Worm (Caenorhabditis elegans) whole organism, L3 larva: ENCODE results near the gene T16H12.2.

Source experiments
- aly-2 ChIP-seq: fragments of 150-350 bp; optimal IDR thresholded peaks from 2 replicates; lab custom pipeline; 2014; ENCODE audit warnings: missing biosample characterization, missing genetic modification characterization
- ama-1 ChIP-seq: fragments of 150-350 bp; optimal IDR thresholded peaks from 2 replicates; lab custom pipeline; 2018
- ceh-16 ChIP-seq: sonication (generic microtip); optimal IDR thresholded peaks from 2 replicates; lab custom pipeline; 2017; ENCODE audit warnings: missing biosample characterization, missing genetic modification characterization
- ceh-28 ChIP-seq: fragments of 150-350 bp; optimal IDR thresholded peaks from 2 replicates; lab custom pipeline; 2014; ENCODE audit warnings: missing biosample characterization, missing genetic modification reagents, missing genetic modification characterization
- egl-27 ChIP-seq: sonication (generic microtip); optimal IDR thresholded peaks from 4 replicates; lab custom pipeline; 2017; ENCODE audit warnings: missing biosample characterization, missing genetic modification reagents, missing genetic modification characterization
- elt-1 ChIP-seq: fragments of 150-350 bp; optimal IDR thresholded peaks from 2 replicates; lab custom pipeline; 2014; ENCODE audit warnings: missing biosample characterization, missing genetic modification characterization
- fkh-10 ChIP-seq: sonication (generic microtip); optimal IDR thresholded peaks from 2 replicates; lab custom pipeline; 2017; ENCODE audit warnings: missing biosample characterization, missing genetic modification reagents, missing genetic modification characterization
- jun-1 ChIP-seq: fragments of 150-350 bp; optimal IDR thresholded peaks from 2 replicates; lab custom pipeline; 2014; ENCODE audit warnings: missing biosample characterization, missing genetic modification reagents, missing genetic modification characterization
- nhr-11 ChIP-seq: fragments of 150-350 bp; optimal IDR thresholded peaks from 2 replicates; lab custom pipeline; 2014; ENCODE audit warnings: missing biosample characterization, missing genetic modification characterization
- nhr-237 ChIP-seq: fragments of 150-350 bp; optimal IDR thresholded peaks from 2 replicates; lab custom pipeline; 2014; ENCODE audit warnings: missing biosample characterization, missing genetic modification characterization
- nhr-77 ChIP-seq: fragments of 150-350 bp; optimal IDR thresholded peaks from 2 replicates; lab custom pipeline; 2014; ENCODE audit warnings: missing biosample characterization, missing genetic modification characterization
- skn-1 ChIP-seq: fragments of 150-350 bp; optimal IDR thresholded peaks from 2 replicates; lab custom pipeline; 2014; ENCODE audit warnings: missing biosample characterization, missing genetic modification characterization
- unc-62 ChIP-seq: fragments of 150-350 bp; sonication (generic microtip); optimal IDR thresholded peaks from 4 replicates; lab custom pipeline; 2014; ENCODE audit warnings: missing biosample characterization, missing genetic modification reagents, missing genetic modification characterization

- TF ChIP-seq ama-1 (lab: Kevin White, UChicago) (no peak), nhr-77 (tag; lab: Kevin White, UChicago) (no peak), aly-2 (no peak), fkh-10 (GFP tag; lab: Kevin White, UChicago) (no peak), jun-1 (tag; lab: Kevin White, UChicago) (no peak), nhr-11 (no peak), ceh-16 (tag; lab: Kevin White, UChicago) (no peak), egl-27 (tag; lab: Kevin White, UChicago) (no peak), elt-1 (tag; lab: Kevin White, UChicago) (no peak), nhr-237 (no peak), ceh-28 (tag; lab: Kevin White, UChicago) (no peak), skn-1 (tag; lab: Kevin White, UChicago) (no peak), unc-62 (no peak)
These were observed 22.9 kb downstream of the T16H12.2 start, which contains the start of gene T16H12.9 for ce11 chrIII:10108995-10109394.
